Worm (Caenorhabditis elegans) whole organism, mixed stage, embryonic: ENCODE data around the gene tebp-1.
A peak's percentile ranks its signal among the peaks of the same experiment; 100 is the strongest.

Source experiments
- ceh-43 ChIP-seq: fragments of 200-800 bp; sonication (Bioruptor generic); optimal IDR thresholded peaks from 2 replicates; lab custom pipeline; 2018; ENCODE audit warnings: mild to moderate bottlenecking, missing genetic modification characterization, moderate library complexity, missing compliant biosample characterization
- cnd-1 ChIP-seq: fragments of 200-800 bp; sonication (Bioruptor generic); optimal IDR thresholded peaks from 2 replicates; lab custom pipeline; 2018; ENCODE audit warnings: mild to moderate bottlenecking, missing genetic modification characterization, missing compliant biosample characterization
- elt-3 ChIP-seq: fragments of 150-350 bp; optimal IDR thresholded peaks from 2 replicates; lab custom pipeline; 2014; ENCODE audit warnings: missing biosample characterization, missing genetic modification characterization
- ham-2 ChIP-seq: fragments of 200-800 bp; sonication (Bioruptor generic); optimal IDR thresholded peaks from 2 replicates; lab custom pipeline; 2018; ENCODE audit warnings: mild to moderate bottlenecking, missing genetic modification characterization, missing compliant biosample characterization
- nhr-2 ChIP-seq: fragments of 150-350 bp; optimal IDR thresholded peaks from 2 replicates; lab custom pipeline; 2014; ENCODE audit warnings: missing biosample characterization, missing genetic modification characterization
- nhr-76 ChIP-seq: sonication (generic microtip); optimal IDR thresholded peaks from 2 replicates; lab custom pipeline; 2017; ENCODE audit warnings: missing biosample characterization, missing genetic modification characterization
- pha-4 ChIP-seq: fragments of 150-350 bp; optimal IDR thresholded peaks from 2 replicates; lab custom pipeline; 2018; ENCODE audit warnings: missing biosample characterization, missing genetic modification reagents, missing genetic modification characterization
- sem-2 ChIP-seq: fragments of 200-800 bp; sonication (Bioruptor generic); optimal IDR thresholded peaks from 2 replicates; lab custom pipeline; 2018; ENCODE audit warnings: mild to moderate bottlenecking, missing genetic modification characterization, missing compliant biosample characterization
- snpc-4 ChIP-seq: fragments of 150-350 bp; optimal IDR thresholded peaks from 2 replicates; lab custom pipeline; 2014; ENCODE audit warnings: missing biosample characterization, missing genetic modification characterization
- tbx-8 ChIP-seq: fragments of 200-800 bp; sonication (Bioruptor generic); optimal IDR thresholded peaks from 2 replicates; lab custom pipeline; 2018; ENCODE audit warnings: mild to moderate bottlenecking, missing genetic modification characterization, moderate library complexity, missing compliant biosample characterization
- unc-39 ChIP-seq: fragments of 150-350 bp; optimal IDR thresholded peaks from 2 replicates; lab custom pipeline; 2014; ENCODE audit warnings: missing biosample characterization, missing genetic modification characterization
- unc-62 ChIP-seq: fragments of 150-350 bp; optimal IDR thresholded peaks from 2 replicates; lab custom pipeline; 2014; ENCODE audit warnings: missing biosample characterization, missing genetic modification reagents, missing genetic modification characterization
- ztf-11 ChIP-seq: fragments of 150-350 bp; optimal IDR thresholded peaks from 2 replicates; lab custom pipeline; 2014; ENCODE audit warnings: missing biosample characterization, missing genetic modification characterization

DNA sequence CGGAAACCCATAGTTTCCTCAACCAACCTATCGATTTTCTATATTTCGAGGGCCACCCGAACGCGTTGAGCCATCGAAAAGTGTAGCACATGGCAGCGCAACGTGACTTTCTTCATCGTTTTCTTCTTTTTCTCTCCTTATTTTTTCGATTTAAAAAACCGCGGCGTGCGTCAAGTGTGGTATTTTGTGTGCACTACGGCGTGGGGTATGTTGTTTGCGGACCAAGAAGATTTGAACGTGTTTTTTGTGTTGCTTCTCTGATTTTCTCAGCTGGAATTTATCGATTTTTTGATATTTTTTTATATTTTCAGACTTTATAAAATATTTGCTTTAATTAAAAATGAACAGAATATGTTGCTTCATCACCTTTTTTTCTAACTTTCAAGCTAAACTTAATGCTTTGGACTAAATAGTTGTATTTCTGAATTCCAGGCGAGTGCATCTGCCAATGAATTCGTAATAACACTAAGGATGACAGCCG is 3.8 kb upstream of the tebp-1 start, which contains the start of the genes agl-1 and pfs-2:
- no peak for TF ChIP-seq ztf-11 (tag; lab: Kevin White, UChicago)
- TF ChIP-seq nhr-2 (tag; lab: Kevin White, UChicago): no peak
- TF ChIP-seq nhr-76: no peak
- no peak for TF ChIP-seq unc-39
- no peak for TF ChIP-seq elt-3 (tag; lab: Kevin White, UChicago)
- peak; percentile 57 for TF ChIP-seq pha-4 (tag; lab: Kevin White, UChicago)
- TF ChIP-seq ceh-43 (GFP tag; lab: Kevin White, UChicago): peak; percentile 46
- no peak for TF ChIP-seq tbx-8 (GFP tag; lab: Kevin White, UChicago)
- no peak for TF ChIP-seq cnd-1 (tag; lab: Kevin White, UChicago)
- TF ChIP-seq unc-62: no peak
- TF ChIP-seq ham-2 (GFP tag; lab: Kevin White, UChicago): no peak
- TF ChIP-seq sem-2 (GFP tag; lab: Kevin White, UChicago): no peak
- no peak for TF ChIP-seq snpc-4 (tag; lab: Kevin White, UChicago)
